Worm (Caenorhabditis elegans): ENCODE data around the gene F20G2.6.

The F20G2.6 gene

DNA sequence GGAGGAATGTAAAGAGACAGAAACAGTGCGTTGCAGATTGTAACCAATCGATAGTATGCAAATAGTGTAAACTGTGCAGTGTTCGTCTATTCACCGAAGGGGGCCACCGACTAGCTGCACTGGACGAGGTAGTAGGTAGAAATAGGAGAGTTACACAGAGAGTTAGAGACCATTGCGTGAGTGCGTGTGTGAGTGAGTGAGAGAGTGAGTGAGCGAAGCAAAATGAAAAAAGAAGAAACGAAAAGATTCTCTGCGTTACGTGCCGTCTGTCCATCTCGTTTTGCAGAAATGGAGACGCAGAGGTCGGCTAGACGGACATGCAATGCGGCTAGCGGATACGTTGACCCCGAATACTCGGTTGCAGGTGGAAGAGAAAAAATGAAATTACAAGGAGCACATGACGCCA is 45.6 kb downstream of the F20G2.6 start:
- TF ChIP-seq lin-13 (GFP tag; optimal IDR thresholded peaks at IDR 0.05), result peak; percentile 24
- TF ChIP-seq nhr-129 (tag; optimal IDR thresholded peaks at IDR 0.05), result peak; percentile 94
- TF ChIP-seq snpc-4 (tag; optimal IDR thresholded peaks at IDR 0.05), result no peak
- no peak for TF ChIP-seq ztf-4 (tag; optimal IDR thresholded peaks at IDR 0.05)
- TF ChIP-seq peb-1 (tag; optimal IDR thresholded peaks at IDR 0.05), result no peak
- TF ChIP-seq ceh-82 (tag; optimal IDR thresholded peaks at IDR 0.05), result no peak
- no peak for TF ChIP-seq elt-3 (tag; optimal IDR thresholded peaks at IDR 0.05)
- no peak for TF ChIP-seq nhr-237 (tag; optimal IDR thresholded peaks at IDR 0.05)
- no peak for TF ChIP-seq mbf-1 (tag; optimal IDR thresholded peaks at IDR 0.05)
- TF ChIP-seq Y55F3AM.14 (GFP tag; optimal IDR thresholded peaks at IDR 0.05), result peak; percentile 6
- no peak for TF ChIP-seq nhr-12 (tag; optimal IDR thresholded peaks at IDR 0.05)
- TF ChIP-seq C34F6.9 (tag; optimal IDR thresholded peaks at IDR 0.05), result peak; percentile 76
- peak; percentile 0 for TF ChIP-seq ceh-16 (tag; optimal IDR thresholded peaks at IDR 0.05)
- no peak for TF ChIP-seq nhr-23 (tag; optimal IDR thresholded peaks at IDR 0.05)
- no peak for TF ChIP-seq nhr-21 (tag; optimal IDR thresholded peaks at IDR 0.05)
- TF ChIP-seq ztf-11 (tag; optimal IDR thresholded peaks at IDR 0.05), result no peak
- no peak for TF ChIP-seq mab-5 (tag; optimal IDR thresholded peaks at IDR 0.05)
- TF ChIP-seq egl-27 (tag; optimal IDR thresholded peaks at IDR 0.05), result no peak
- TF ChIP-seq blmp-1 (tag; optimal IDR thresholded peaks at IDR 0.05; ENCODE audit: insufficient read depth), result peak; percentile 63
- TF ChIP-seq unc-55 (GFP tag; optimal IDR thresholded peaks at IDR 0.05), result peak; percentile 80
- TF ChIP-seq sma-9 (GFP tag; optimal IDR thresholded peaks at IDR 0.05), result peak; percentile 41
- TF ChIP-seq sma-9 (tag; optimal IDR thresholded peaks at IDR 0.05), result no peak
- TF ChIP-seq alr-1 (tag; optimal IDR thresholded peaks at IDR 0.05), result no peak
- no peak for TF ChIP-seq skn-1 (tag; optimal IDR thresholded peaks at IDR 0.05)
- TF ChIP-seq elt-1 (tag; optimal IDR thresholded peaks at IDR 0.05), result no peak
- TF ChIP-seq gmeb-1 (tag; optimal IDR thresholded peaks at IDR 0.05), result peak; percentile 46
- peak; percentile 89 for TF ChIP-seq F13H6.1 (tag; optimal IDR thresholded peaks at IDR 0.05)
- TF ChIP-seq nhr-10 (tag; optimal IDR thresholded peaks at IDR 0.05), result no peak
- peak; percentile 75 for TF ChIP-seq crh-2 (tag; optimal IDR thresholded peaks at IDR 0.05)
- TF ChIP-seq sma-3 (GFP tag; optimal IDR thresholded peaks at IDR 0.05), result no peak
- peak; percentile 78 for TF ChIP-seq fos-1 (tag; optimal IDR thresholded peaks at IDR 0.05)
- no peak for TF ChIP-seq aly-2 (tag; optimal IDR thresholded peaks at IDR 0.05)
- TF ChIP-seq lin-11 (tag; optimal IDR thresholded peaks at IDR 0.05), result peak; percentile 5
- TF ChIP-seq lsy-2 (tag; optimal IDR thresholded peaks at IDR 0.05), result peak in 1 of 2 experiments; percentile 63
- peak; percentile 6 for TF ChIP-seq sem-4 (tag; optimal IDR thresholded peaks at IDR 0.05)
- peak; percentile 7 for TF ChIP-seq unc-39 (tag; optimal IDR thresholded peaks at IDR 0.05)
- no peak for TF ChIP-seq nhr-11 (tag; optimal IDR thresholded peaks at IDR 0.05)
- TF ChIP-seq dmd-4 (tag; optimal IDR thresholded peaks at IDR 0.05), result no peak
- no peak for TF ChIP-seq nhr-77 (tag; optimal IDR thresholded peaks at IDR 0.05)

DNA sequence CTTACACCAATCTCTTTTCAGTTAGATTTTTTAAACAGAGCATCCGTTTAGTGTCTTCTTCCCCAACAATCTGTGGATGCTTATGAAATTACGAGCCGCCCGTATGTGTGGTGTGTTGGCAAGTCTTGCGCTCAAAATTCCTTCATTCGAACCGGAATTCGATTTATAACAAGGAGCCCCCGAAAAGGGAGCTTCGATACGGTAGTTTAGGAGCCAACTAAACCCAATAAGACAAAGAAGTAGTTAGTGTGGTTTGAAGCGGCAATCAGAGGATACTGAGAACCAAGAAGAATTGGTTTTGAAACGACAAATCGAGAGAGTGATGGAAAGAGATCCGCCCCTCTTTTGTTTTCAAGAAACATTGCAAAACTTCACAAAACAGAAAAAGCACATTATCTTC is 49.5 kb downstream of the F20G2.6 start:
- TF ChIP-seq aly-2 (tag; optimal IDR thresholded peaks at IDR 0.05) (no peak), dmd-4 (tag; optimal IDR thresholded peaks at IDR 0.05) (no peak), fos-1 (tag; optimal IDR thresholded peaks at IDR 0.05) (no peak), ama-1 (optimal IDR thresholded peaks at IDR 0.05) (no peak), skn-1 (tag; optimal IDR thresholded peaks at IDR 0.05) (no peak), nhr-77 (tag; optimal IDR thresholded peaks at IDR 0.05) (no peak), F13H6.1 (tag; optimal IDR thresholded peaks at IDR 0.05) (no peak), nhr-21 (tag; optimal IDR thresholded peaks at IDR 0.05) (no peak), gmeb-1 (tag; optimal IDR thresholded peaks at IDR 0.05) (no peak), nhr-25 (tag; optimal IDR thresholded peaks at IDR 0.05) (no peak), R02D3.7 (tag; optimal IDR thresholded peaks at IDR 0.05) (no peak), ztf-11 (tag; optimal IDR thresholded peaks at IDR 0.05) (no peak), lin-11 (tag; optimal IDR thresholded peaks at IDR 0.05) (no peak), peb-1 (tag; optimal IDR thresholded peaks at IDR 0.05) (no peak), zag-1 (tag; optimal IDR thresholded peaks at IDR 0.05) (no peak), unc-62 (GFP tag; optimal IDR thresholded peaks at IDR 0.05) (no peak), C34F6.9 (tag; optimal IDR thresholded peaks at IDR 0.05) (no peak), snpc-4 (tag; optimal IDR thresholded peaks at IDR 0.05) (no peak), nhr-10 (tag; optimal IDR thresholded peaks at IDR 0.05) (no peak)
